Fruit fly (Drosophila melanogaster) S2 (cell line): ENCODE data around the gene CecC.

Source experiments
- CG8478 ChIP-seq: fragments of >200 bp; optimal IDR thresholded peaks from 2 replicates; lab custom pipeline; 2018
- CTCF ChIP-seq, 2 experiments: fragments of >200 bp; optimal IDR thresholded peaks; 2 replicates each; lab custom pipeline; 2018

dm6 chr3R:30195606-30196049 lies 20.7 kb upstream of the CecC start:
- TF ChIP-seq CTCF (optimal IDR thresholded peaks at IDR 0.05; lab: Kevin White, UChicago) (peak; percentile 17 to 19), CG8478 (no peak)
